Worm (Caenorhabditis elegans) whole organism, young adult: ENCODE measurements around the gene F41G3.20.
"Not testable (repeated sequence)": the region's sequence is repeated elsewhere in the genome, so short reads cannot be mapped to it uniquely, and the experiment has no call there.

Source experiments
- B0261.1 ChIP-seq: sonication (generic microtip); optimal IDR thresholded peaks from 2 replicates; lab custom pipeline; 2016; ENCODE audit warnings: mild to moderate bottlenecking, missing genetic modification characterization, moderate library complexity, missing compliant biosample characterization
- F23B12.7 ChIP-seq: sonication (generic microtip); optimal IDR thresholded peaks from 2 replicates; lab custom pipeline; 2017; ENCODE audit warnings: missing genetic modification characterization, mild to moderate bottlenecking, missing compliant biosample characterization, antibody characterized with exemption, moderate library complexity; ENCODE audit not compliant: insufficient read depth
- F39B2.1 ChIP-seq: fragments of 200-800 bp; sonication (Bioruptor generic); IDR thresholded peaks from 2 replicates; pipeline ENCODE4 v1.3.6; 2022; ENCODE audit warnings: missing genetic modification reagents, missing genetic modification characterization, missing compliant biosample characterization
- T26A5.8 ChIP-seq: sonication (generic microtip); optimal IDR thresholded peaks from 2 replicates; lab custom pipeline; 2016; ENCODE audit warnings: missing genetic modification characterization, missing compliant biosample characterization
- Y67H2A.10 ChIP-seq: fragments of 200-800 bp; sonication (Bioruptor generic); conservative IDR thresholded peaks from 2 replicates; pipeline ENCODE4 v1.3.6; 2022; ENCODE audit warnings: missing genetic modification reagents, missing genetic modification characterization, missing compliant biosample characterization
- ZK185.1 ChIP-seq: sonication (generic microtip); optimal IDR thresholded peaks from 2 replicates; lab custom pipeline; 2016; ENCODE audit warnings: mild to moderate bottlenecking, missing genetic modification characterization, missing compliant biosample characterization; ENCODE audit not compliant: poor library complexity, severe bottlenecking
- ama-1 ChIP-seq, 3 experiments: fragments of 150-350 bp in 1 of 3; sonication (generic microtip) in 2 of 3; optimal IDR thresholded peaks; 2 replicates each; lab custom pipeline; 2014 to 2018; ENCODE audit warnings: missing biosample characterization in 2 of 3, missing genetic modification characterization in 2 of 3, missing genetic modification reagents in 2 of 3
- athp-1 ChIP-seq: sonication (generic microtip); optimal IDR thresholded peaks from 2 replicates; lab custom pipeline; 2017; ENCODE audit warnings: mild to moderate bottlenecking, missing genetic modification characterization, missing compliant biosample characterization
- attf-3 ChIP-seq: fragments of 200-800 bp; sonication (Bioruptor generic); conservative IDR thresholded peaks from 2 replicates; pipeline ENCODE4 v1.3.6; 2022; ENCODE audit warnings: missing genetic modification reagents, missing genetic modification characterization, missing compliant biosample characterization
- attf-6 ChIP-seq: fragments of 200-800 bp; sonication (Bioruptor generic); IDR thresholded peaks from 2 replicates; pipeline ENCODE4 v1.3.6; 2022; ENCODE audit warnings: missing genetic modification reagents, missing genetic modification characterization, missing compliant biosample characterization
- bed-1 ChIP-seq: fragments of 200-800 bp; sonication (Bioruptor generic); IDR thresholded peaks from 2 replicates; pipeline ENCODE4 v1.3.6; 2022; ENCODE audit warnings: missing genetic modification reagents, missing genetic modification characterization, missing compliant biosample characterization
- ccch-3 ChIP-seq: fragments of 200-800 bp; sonication (Bioruptor generic); optimal IDR thresholded peaks from 2 replicates; lab custom pipeline; 2018; ENCODE audit warnings: mild to moderate bottlenecking, missing genetic modification characterization, missing compliant biosample characterization
- ceh-27 ChIP-seq: fragments of 200-800 bp; sonication (Bioruptor generic); optimal IDR thresholded peaks from 2 replicates; lab custom pipeline; 2018; ENCODE audit warnings: mild to moderate bottlenecking, missing genetic modification characterization, moderate library complexity, missing compliant biosample characterization
- ceh-91 ChIP-seq: fragments of 200-800 bp; sonication (Bioruptor generic); IDR thresholded peaks from 2 replicates; pipeline ENCODE4 v1.3.6; 2022; ENCODE audit warnings: missing genetic modification reagents, missing genetic modification characterization, missing compliant biosample characterization
- dpl-1 ChIP-seq: fragments of 150-350 bp; optimal IDR thresholded peaks from 2 replicates; lab custom pipeline; 2014; ENCODE audit warnings: missing biosample characterization, missing genetic modification reagents, missing genetic modification characterization
- egl-18 ChIP-seq: fragments of 200-800 bp; sonication (Bioruptor generic); IDR thresholded peaks from 2 replicates; pipeline ENCODE4 v1.3.6; 2022; ENCODE audit warnings: missing genetic modification reagents, missing genetic modification characterization, missing compliant biosample characterization
- gei-17 ChIP-seq: fragments of 200-800 bp; sonication (Bioruptor generic); optimal IDR thresholded peaks from 2 replicates; lab custom pipeline; 2018; ENCODE audit warnings: mild to moderate bottlenecking, missing genetic modification characterization, missing compliant biosample characterization
- him-1 ChIP-seq: sonication (generic microtip); optimal IDR thresholded peaks from 2 replicates; lab custom pipeline; 2016; ENCODE audit warnings: missing genotype, missing genetic modification reagents, missing genetic modification characterization, missing compliant biosample characterization
- hlh-12 ChIP-seq: sonication (generic microtip); optimal IDR thresholded peaks from 2 replicates; lab custom pipeline; 2016; ENCODE audit warnings: missing genetic modification characterization, missing compliant biosample characterization
- hmg-1.2 ChIP-seq: fragments of 200-800 bp; sonication (Bioruptor generic); IDR thresholded peaks from 2 replicates; pipeline ENCODE4 v1.3.6; 2022; ENCODE audit warnings: missing genetic modification reagents, missing genetic modification characterization, missing compliant biosample characterization
- let-607 ChIP-seq, 2 experiments: fragments of 200-800 bp in 1 of 2; sonication (Bioruptor generic) in 1 of 2; sonication (generic microtip) in 1 of 2; optimal IDR thresholded peaks; 2 replicates each; lab custom pipeline; 2016 to 2018; ENCODE audit warnings: mild to moderate bottlenecking in 2 of 2, missing compliant biosample characterization in 2 of 2, missing genetic modification characterization in 2 of 2, moderate library complexity in 2 of 2, missing genotype in 1 of 2
- lin-40 ChIP-seq: sonication (generic microtip); optimal IDR thresholded peaks from 2 replicates; lab custom pipeline; 2016; ENCODE audit warnings: missing genetic modification characterization, mild to moderate bottlenecking, missing compliant biosample characterization, missing genotype, missing genetic modification reagents
- lsl-1 ChIP-seq: fragments of 200-800 bp; sonication (Bioruptor generic); optimal IDR thresholded peaks from 2 replicates; lab custom pipeline; 2018; ENCODE audit warnings: mild to moderate bottlenecking, missing genetic modification characterization, moderate library complexity, missing compliant biosample characterization
- madf-10 ChIP-seq: sonication (generic microtip); optimal IDR thresholded peaks from 2 replicates; lab custom pipeline; 2016; ENCODE audit warnings: mild to moderate bottlenecking, missing genetic modification characterization, missing compliant biosample characterization
- madf-3 ChIP-seq: fragments of 200-800 bp; sonication (Bioruptor generic); IDR thresholded peaks from 2 replicates; pipeline ENCODE4 v1.3.6; 2022; ENCODE audit warnings: missing genetic modification reagents, missing genetic modification characterization, missing compliant biosample characterization
- mcd-1 ChIP-seq: fragments of 200-800 bp; sonication (Bioruptor generic); IDR thresholded peaks from 2 replicates; pipeline ENCODE4 v1.3.6; 2022; ENCODE audit warnings: missing genetic modification reagents, missing genetic modification characterization, missing compliant biosample characterization
- mel-28 ChIP-seq: sonication (generic microtip); optimal IDR thresholded peaks from 2 replicates; lab custom pipeline; 2016; ENCODE audit warnings: borderline replicate concordance, mild to moderate bottlenecking, missing genetic modification characterization, missing compliant biosample characterization
- nfya-2 ChIP-seq: fragments of 200-800 bp; sonication (Bioruptor generic); IDR thresholded peaks from 2 replicates; pipeline ENCODE4 v1.3.6; 2022; ENCODE audit warnings: missing genetic modification reagents, missing genetic modification characterization, missing compliant biosample characterization
- nfyb-1 ChIP-seq: fragments of 200-800 bp; sonication (Bioruptor generic); IDR thresholded peaks from 2 replicates; pipeline ENCODE4 v1.3.6; 2022; ENCODE audit warnings: missing genetic modification reagents, missing genetic modification characterization, missing compliant biosample characterization
- nhr-179 ChIP-seq: sonication (generic microtip); optimal IDR thresholded peaks from 2 replicates; lab custom pipeline; 2016; ENCODE audit warnings: mild to moderate bottlenecking, missing genetic modification characterization, missing compliant biosample characterization
- pha-4 ChIP-seq: fragments of 150-350 bp; sonication (generic microtip); optimal IDR thresholded peaks from 2 replicates; lab custom pipeline; 2014; ENCODE audit warnings: missing biosample characterization, missing genetic modification reagents, missing genetic modification characterization
- rcor-1 ChIP-seq: fragments of 200-800 bp; sonication (Bioruptor generic); IDR thresholded peaks from 2 replicates; pipeline ENCODE4 v1.3.6; 2022; ENCODE audit warnings: missing genetic modification reagents, missing genetic modification characterization, missing compliant biosample characterization
- snpc-1.3 ChIP-seq: sonication (generic microtip); optimal IDR thresholded peaks from 2 replicates; lab custom pipeline; 2017; ENCODE audit warnings: missing genetic modification characterization, mild to moderate bottlenecking, missing compliant biosample characterization, antibody characterized with exemption, moderate library complexity, missing genotype, missing genetic modification reagents; ENCODE audit not compliant: insufficient read depth
- snpc-3.4 ChIP-seq: sonication (generic microtip); optimal IDR thresholded peaks from 2 replicates; lab custom pipeline; 2017; ENCODE audit warnings: missing genetic modification characterization, mild to moderate bottlenecking, missing compliant biosample characterization, antibody characterized with exemption, moderate library complexity, missing genotype, missing genetic modification reagents
- snpc-4 ChIP-seq, 5 experiments: fragments of 150-350 bp in 1 of 5; sonication (generic microtip) in 4 of 5; optimal IDR thresholded peaks; 2 replicates each; lab custom pipeline; 2014 to 2018; ENCODE audit warnings: missing genetic modification characterization in 5 of 5, missing biosample characterization in 3 of 5, antibody characterized with exemption in 2 of 5, mild to moderate bottlenecking in 2 of 5, missing compliant biosample characterization in 2 of 5, missing genotype in 2 of 5, moderate library complexity in 2 of 5, missing genetic modification reagents in 1 of 5
- somi-1 ChIP-seq: fragments of 200-800 bp; sonication (Bioruptor generic); optimal IDR thresholded peaks from 2 replicates; lab custom pipeline; 2018; ENCODE audit warnings: mild to moderate bottlenecking, missing genetic modification characterization, missing compliant biosample characterization
- tlf-1 ChIP-seq: fragments of 200-800 bp; sonication (Bioruptor generic); optimal IDR thresholded peaks from 2 replicates; lab custom pipeline; 2018; ENCODE audit warnings: mild to moderate bottlenecking, missing genetic modification characterization, missing compliant biosample characterization
- unc-62 ChIP-seq: fragments of 150-350 bp; optimal IDR thresholded peaks from 2 replicates; lab custom pipeline; 2014; ENCODE audit warnings: missing biosample characterization, missing genetic modification reagents, missing genetic modification characterization
- xnd-1 ChIP-seq: sonication (generic microtip); optimal IDR thresholded peaks from 2 replicates; lab custom pipeline; 2016; ENCODE audit warnings: missing genotype, missing genetic modification reagents, missing genetic modification characterization, missing compliant biosample characterization
- ztf-26 ChIP-seq: sonication (generic microtip); optimal IDR thresholded peaks from 2 replicates; lab custom pipeline; 2017; ENCODE audit warnings: missing genetic modification characterization, missing compliant biosample characterization
- ztf-28 ChIP-seq: fragments of 200-800 bp; sonication (Bioruptor generic); IDR thresholded peaks from 2 replicates; pipeline ENCODE4 v1.3.6; 2022; ENCODE audit warnings: missing genetic modification reagents, missing genetic modification characterization, missing compliant biosample characterization
- ztf-3 ChIP-seq: fragments of 200-800 bp; sonication (Bioruptor generic); optimal IDR thresholded peaks from 2 replicates; lab custom pipeline; 2018; ENCODE audit warnings: mild to moderate bottlenecking, missing genetic modification characterization, missing compliant biosample characterization

Gene F41G3.20

DNA sequence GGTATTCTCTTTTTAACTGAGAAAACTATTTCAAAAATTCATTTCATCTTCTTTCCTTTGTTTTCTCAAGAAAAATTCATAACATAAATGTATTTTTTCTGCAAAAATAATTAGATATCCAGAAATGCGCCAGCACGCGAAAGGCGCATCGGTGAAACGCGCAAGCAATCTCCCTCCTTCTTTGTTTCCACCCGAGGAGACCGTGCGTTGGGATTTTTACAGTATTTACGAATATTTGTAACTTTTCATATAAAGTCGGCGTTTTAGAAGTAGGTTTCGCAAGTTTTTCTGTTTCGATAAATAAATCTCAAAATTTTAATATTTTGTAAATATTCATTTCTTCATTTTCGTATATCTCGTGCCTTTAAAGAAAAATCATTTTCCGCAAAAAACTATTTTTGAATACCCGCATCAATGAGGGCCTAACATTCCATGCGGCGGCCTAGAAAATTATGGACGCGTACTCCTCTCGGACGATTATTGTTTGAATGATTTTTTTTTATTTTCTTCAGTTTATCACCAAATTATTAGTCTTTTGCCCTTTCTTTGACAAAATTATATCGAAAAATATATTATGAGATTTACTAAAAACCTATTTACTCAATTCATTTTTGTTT, 25.7 kb upstream of the F41G3.20 start, which contains the start of gene ssup-72 (continued):
- TF ChIP-seq lin-40 (peak; percentile 59), egl-18 (GFP tag; lab: Robert Waterston, UW) (no peak), ceh-91 (peak; percentile 45; the same call in 1 of the 2 replicates), him-1 (tag; lab: Kevin White, UChicago) (peak; percentile 9), snpc-1.3 (tag; lab: Kevin White, UChicago) (no peak), ztf-26 (tag; lab: Kevin White, UChicago) (no peak), let-607 (tag; optimal IDR thresholded peaks at IDR 0.05; lab: Kevin White, UChicago) (peak in 1 of 2 experiments; percentile 58), dpl-1 (GFP tag; lab: Kevin White, UChicago) (peak; percentile 35), xnd-1 (tag; lab: Kevin White, UChicago) (peak; percentile 41), attf-6 (GFP tag; lab: Robert Waterston, UW) (no peak), ccch-3 (GFP tag; lab: Kevin White, UChicago) (no peak), pha-4 (tag; lab: Kevin White, UChicago) (no peak), ZK185.1 (tag; lab: Kevin White, UChicago) (peak; percentile 72), rcor-1 (GFP tag; lab: Robert Waterston, UW) (no peak), F39B2.1 (GFP tag; lab: Robert Waterston, UW) (no peak), ama-1 (optimal IDR thresholded peaks at IDR 0.05; lab: Kevin White, UChicago) (no peak), ama-1 (GFP tag; optimal IDR thresholded peaks at IDR 0.05; lab: Kevin White, UChicago) (no peak), mcd-1 (GFP tag; lab: Robert Waterston, UW) (peak; percentile 62; the same call in 1 of the 2 replicates), nfyb-1 (GFP tag; lab: Robert Waterston, UW) (peak; percentile 35; the same call in 1 of the 2 replicates), athp-1 (peak; percentile 22), hmg-1.2 (peak; percentile 24; the same call in 1 of the 2 replicates)

DNA sequence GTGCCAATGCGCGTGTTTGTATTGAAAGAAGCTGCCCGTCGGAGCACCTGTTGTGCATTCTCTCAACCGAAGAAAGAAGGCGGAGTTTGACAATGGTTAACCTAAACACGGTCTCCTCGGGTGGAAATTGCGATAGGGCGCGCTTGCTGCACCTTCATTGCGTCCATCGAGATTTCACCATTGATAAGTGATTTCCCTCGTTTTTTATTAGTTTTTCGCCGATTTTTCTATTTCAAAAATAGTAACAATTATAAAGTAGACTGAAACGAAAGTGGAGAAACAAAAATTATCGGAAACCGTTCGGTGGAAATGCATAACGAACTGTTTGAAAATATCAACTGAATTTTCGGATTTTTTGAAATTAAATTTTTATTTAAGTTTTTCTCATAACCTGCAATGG, 24.2 kb upstream of the F41G3.20 start, which contains the start of gene agr-1:
TSS of gene agr-1 (minus strand) at position 101 of the 400 bp plus-strand sequence.
- not testable (repeated sequence) for TF ChIP-seq snpc-1.3 (tag; lab: Kevin White, UChicago); gei-17 (GFP tag; lab: Kevin White, UChicago); snpc-4 (GFP tag; optimal IDR thresholded peaks at IDR 0.05; lab: Kevin White, UChicago); snpc-4 (tag; optimal IDR thresholded peaks at IDR 0.05; lab: Kevin White, UChicago)

DNA sequence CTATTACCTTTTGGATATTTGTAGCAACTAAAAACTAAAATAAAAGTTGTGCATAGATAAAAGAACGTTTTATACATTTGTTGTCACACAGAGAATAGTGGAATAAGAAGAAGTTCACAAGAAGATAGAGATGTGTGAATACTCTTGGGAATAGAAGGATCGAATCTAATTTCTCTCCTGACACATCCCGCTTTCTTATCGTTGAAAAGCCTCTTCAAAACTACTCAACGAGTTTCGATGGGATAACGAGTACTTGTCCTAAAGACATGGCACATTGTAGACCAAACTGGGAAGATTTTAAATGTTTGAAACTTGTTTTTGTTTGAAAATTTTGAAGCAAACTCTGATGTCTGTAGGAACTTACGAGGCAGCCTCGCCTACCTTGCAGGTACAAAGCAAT, 21.7 kb upstream of the F41G3.20 start:
- peak; percentile 50 for TF ChIP-seq ceh-27 (GFP tag; lab: Kevin White, UChicago)
- TF ChIP-seq ztf-3 (GFP tag; lab: Kevin White, UChicago): no peak
- TF ChIP-seq T26A5.8 (tag; lab: Kevin White, UChicago): no peak
- no peak for TF ChIP-seq attf-3
- no peak for TF ChIP-seq madf-3 (GFP tag; lab: Robert Waterston, UW)
- no peak for TF ChIP-seq nhr-179 (tag; lab: Kevin White, UChicago)
- TF ChIP-seq Y67H2A.10: no peak

ce11 chrII:6770030-6770429, 19.2 kb upstream of the F41G3.20 start:
- TF ChIP-seq mel-28 (tag; lab: Kevin White, UChicago) (no peak), madf-10 (tag; lab: Kevin White, UChicago) (no peak), bed-1 (GFP tag; lab: Robert Waterston, UW) (no peak), snpc-1.3 (tag; lab: Kevin White, UChicago) (no peak), ztf-28 (GFP tag; lab: Robert Waterston, UW) (no peak), snpc-3.4 (tag; lab: Kevin White, UChicago) (no peak), unc-62 (GFP tag; lab: Kevin White, UChicago) (no peak), somi-1 (GFP tag; lab: Kevin White, UChicago) (no peak), B0261.1 (no peak), tlf-1 (no peak), hlh-12 (tag; lab: Kevin White, UChicago) (no peak), nfya-2 (no peak), F23B12.7 (tag; lab: Kevin White, UChicago) (no peak), lsl-1 (GFP tag; lab: Kevin White, UChicago) (no peak)
